Fruit fly (Drosophila melanogaster) whole organism, prepupa: ENCODE results near the gene CG7564.
A peak's percentile ranks its signal among the peaks of the same experiment; 100 is the strongest.

ENCODE experiments used
- CG11762 ChIP-seq: fragments of 200-800 bp; sonication (Bioruptor generic); optimal IDR thresholded peaks from 3 replicates; lab custom pipeline; 2016; ENCODE audit warnings: missing biosample characterization, missing genetic modification characterization; ENCODE audit not compliant: insufficient read depth
- salr ChIP-seq, 2 experiments: fragments of 200-800 bp; sonication (Bioruptor generic); optimal IDR thresholded peaks; 3 replicates each; lab custom pipeline; 2016 to 2018; ENCODE audit warnings: missing biosample characterization in 2 of 2, missing genetic modification characterization in 2 of 2, mild to moderate bottlenecking in 1 of 2

DNA sequence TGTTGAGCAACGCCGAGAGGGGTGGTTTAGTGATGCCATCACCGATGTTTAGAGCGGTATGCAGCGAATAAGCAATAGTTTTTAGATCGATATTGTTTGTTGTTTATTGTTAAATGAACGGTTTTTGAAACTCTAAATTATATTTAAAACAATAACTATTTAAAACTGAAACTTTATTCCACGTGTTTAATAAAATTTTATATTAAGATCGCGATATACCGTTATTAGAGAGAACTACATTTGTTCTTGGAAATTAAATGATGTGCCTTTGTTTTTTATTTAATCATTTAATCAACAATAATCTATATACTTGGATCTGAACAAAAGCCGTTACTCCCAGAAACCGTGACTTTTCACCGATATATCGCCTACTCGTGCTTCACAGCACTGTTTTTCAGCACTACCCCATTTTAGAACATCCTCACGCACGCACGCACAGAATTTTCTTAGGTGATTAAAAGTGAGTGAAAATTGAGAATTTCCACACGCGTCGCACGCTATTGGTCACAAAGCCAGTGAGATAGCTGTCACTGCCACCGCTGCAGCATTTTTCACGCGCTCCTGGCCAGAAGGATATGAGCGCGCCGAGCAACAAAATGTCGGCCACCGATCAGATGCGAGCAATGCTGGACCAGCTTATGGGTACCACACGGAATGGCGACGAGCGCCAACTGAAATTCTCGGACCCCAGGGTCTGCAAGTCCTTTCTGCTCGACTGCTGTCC lies at the start of gene CG7564, which contains the start of gene U4-U6-60K:
- TF ChIP-seq salr (GFP tag; optimal IDR thresholded peaks at IDR 0.05; lab: Kevin White, UChicago) (no peak), CG11762 (GFP tag; lab: Kevin White, UChicago) (peak; percentile 7)
